Worm (Caenorhabditis elegans) whole organism, L4/young adult: Measurements from ENCODE around the gene W03F9.11.

Experiments
- W03F9.2 ChIP-seq: fragments of 150-350 bp; optimal IDR thresholded peaks from 2 replicates; lab custom pipeline; 2014; ENCODE audit warnings: missing biosample characterization, missing genetic modification characterization
- him-1 ChIP-seq: sonication (generic microtip); optimal IDR thresholded peaks from 2 replicates; lab custom pipeline; 2016; ENCODE audit warnings: missing genotype, missing genetic modification reagents, missing genetic modification characterization, missing compliant biosample characterization

DNA sequence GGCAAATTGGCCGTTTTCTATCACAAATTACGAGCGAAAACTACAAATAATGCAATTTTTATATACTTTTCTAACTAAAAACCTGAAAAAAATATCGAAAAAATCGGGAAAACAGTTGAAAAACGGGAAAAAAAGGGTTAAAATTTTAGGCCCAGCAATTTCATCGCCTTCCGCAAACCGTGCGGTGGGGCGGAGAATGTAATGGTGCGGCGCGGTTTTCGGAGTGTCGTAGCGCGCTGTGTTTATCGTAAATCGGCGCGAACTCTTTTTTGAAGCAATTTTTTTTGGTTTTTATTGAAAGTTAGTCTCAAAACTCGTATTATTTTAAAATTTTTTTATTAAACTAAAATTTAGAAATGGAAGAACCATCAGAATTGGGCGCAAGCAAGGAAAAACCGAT, 36.7 kb downstream of the W03F9.11 start, which contains the start of gene picd-1:
- TF ChIP-seq him-1 (tag; lab: Kevin White, UChicago): no peak
- TF ChIP-seq W03F9.2 (tag; lab: Kevin White, UChicago): peak; percentile 96
